Fruit fly (Drosophila melanogaster) whole organism, embryonic: ENCODE results near the gene CG9389.

Source experiments
- Atf3 ChIP-seq: fragments of 200-800 bp; sonication (Bioruptor generic); optimal IDR thresholded peaks from 3 replicates; lab custom pipeline; 2016; ENCODE audit warnings: missing biosample characterization, missing genetic modification characterization
- B-H2 ChIP-seq: fragments of 200-800 bp; sonication (Bioruptor generic); optimal IDR thresholded peaks from 2 replicates; lab custom pipeline; 2018; ENCODE audit warnings: missing biosample characterization, mild to moderate bottlenecking, missing genetic modification characterization
- CG11093 ChIP-seq: fragments of 200-800 bp; sonication (Bioruptor generic); IDR thresholded peaks from 3 replicates; pipeline ENCODE4 v1.3.6; 2022; ENCODE audit warnings: missing biosample characterization, missing genetic modification characterization
- CG12219 ChIP-seq: fragments of 200-800 bp; sonication (Bioruptor generic); optimal IDR thresholded peaks from 3 replicates; lab custom pipeline; 2018; ENCODE audit warnings: missing biosample characterization, mild to moderate bottlenecking, missing genetic modification characterization
- CG12769 ChIP-seq: fragments of 200-800 bp; sonication (Bioruptor generic); optimal IDR thresholded peaks from 2 replicates; lab custom pipeline; 2019; ENCODE audit warnings: missing biosample characterization, mild to moderate bottlenecking, missing genetic modification characterization, moderate library complexity
- CG13424 ChIP-seq: fragments of 200-800 bp; sonication (Bioruptor generic); optimal IDR thresholded peaks from 2 replicates; lab custom pipeline; 2019; ENCODE audit warnings: missing biosample characterization, mild to moderate bottlenecking, missing genetic modification characterization, moderate library complexity
- CG14965 ChIP-seq: fragments of 200-800 bp; sonication (Bioruptor generic); optimal IDR thresholded peaks from 2 replicates; lab custom pipeline; 2016; ENCODE audit warnings: missing biosample characterization, missing genetic modification characterization, borderline replicate concordance
- CG15073 ChIP-seq: fragments of 200-800 bp; sonication (Bioruptor generic); optimal IDR thresholded peaks from 2 replicates; lab custom pipeline; 2016; ENCODE audit warnings: missing biosample characterization, missing genetic modification characterization
- CG16815 ChIP-seq: fragments of 200-800 bp; sonication (Bioruptor generic); optimal IDR thresholded peaks from 3 replicates; lab custom pipeline; 2017; ENCODE audit warnings: missing biosample characterization, mild to moderate bottlenecking, missing genetic modification characterization
- CG18262 ChIP-seq: fragments of 200-800 bp; optimal IDR thresholded peaks from 3 replicates; lab custom pipeline; 2019; ENCODE audit warnings: missing biosample characterization, mild to moderate bottlenecking, missing genetic modification characterization, moderate library complexity
- CG30403 ChIP-seq: fragments of 200-800 bp; sonication (Bioruptor generic); optimal IDR thresholded peaks from 3 replicates; lab custom pipeline; 2016; ENCODE audit warnings: missing biosample characterization, missing genetic modification characterization
- CG4404 ChIP-seq: fragments of 200-800 bp; sonication (Bioruptor generic); IDR thresholded peaks from 2 replicates; pipeline ENCODE4 v1.3.6; 2022; ENCODE audit warnings: missing biosample characterization, missing genetic modification characterization
- CG7928 ChIP-seq: fragments of 200-800 bp; sonication (Bioruptor generic); optimal IDR thresholded peaks from 2 replicates; lab custom pipeline; 2017; ENCODE audit warnings: missing biosample characterization, mild to moderate bottlenecking, missing genetic modification characterization
- CG8290 ChIP-seq, 3 experiments: fragments of 200-800 bp; sonication (Bioruptor generic); optimal IDR thresholded peaks; 2 replicates each; lab custom pipeline; 2016 to 2019; ENCODE audit warnings: missing biosample characterization in 3 of 3, missing genetic modification characterization in 3 of 3, mild to moderate bottlenecking in 2 of 3, moderate library complexity in 1 of 3
- Dip3 ChIP-seq: fragments of 200-800 bp; sonication (Bioruptor generic); optimal IDR thresholded peaks from 3 replicates; lab custom pipeline; 2016; ENCODE audit warnings: missing biosample characterization, missing genetic modification characterization
- Hmx ChIP-seq: fragments of 200-800 bp; sonication (Bioruptor generic); optimal IDR thresholded peaks from 2 replicates; lab custom pipeline; 2016; ENCODE audit warnings: missing biosample characterization, missing genetic modification characterization
- Hr51 ChIP-seq, 2 experiments: fragments of 200-800 bp; sonication (Bioruptor generic); optimal IDR thresholded peaks; 2 replicates in 1 of 2; 3 replicates in 1 of 2; lab custom pipeline; 2016 to 2018; ENCODE audit warnings: missing biosample characterization in 2 of 2, missing genetic modification characterization in 2 of 2, mild to moderate bottlenecking in 1 of 2, moderate library complexity in 1 of 2
- Kr ChIP-seq: fragments of 200-800 bp; sonication (Bioruptor generic); optimal IDR thresholded peaks from 2 replicates; lab custom pipeline; 2017; ENCODE audit warnings: missing biosample characterization, mild to moderate bottlenecking, missing genetic modification characterization
- MBD-R2 ChIP-seq: fragments of 200-800 bp; sonication (Bioruptor generic); IDR thresholded peaks from 2 replicates; pipeline ENCODE4 v1.3.6; 2022; ENCODE audit warnings: missing biosample characterization, missing genetic modification characterization
- Opbp ChIP-seq: fragments of 200-800 bp; sonication (Bioruptor generic); IDR thresholded peaks from 3 replicates; pipeline ENCODE4 v1.3.6; 2022; ENCODE audit warnings: missing biosample characterization, missing genetic modification characterization; ENCODE audit not compliant: partially characterized antibody
- Optix ChIP-seq: fragments of 200-800 bp; sonication (Bioruptor generic); IDR thresholded peaks from 3 replicates; pipeline ENCODE4 v1.3.6; 2022; ENCODE audit warnings: missing biosample characterization, missing genetic modification characterization
- Rfx ChIP-seq: fragments of 200-800 bp; sonication (Bioruptor generic); IDR thresholded peaks from 2 replicates; pipeline ENCODE4 v1.3.6; 2022; ENCODE audit warnings: missing biosample characterization, missing genetic modification characterization
- Stat92E ChIP-seq, 3 experiments: fragments of >200 bp in 2 of 3; fragments of 200-800 bp in 1 of 3; sonication (Bioruptor generic) in 1 of 3; optimal IDR thresholded peaks; 2 replicates each; lab custom pipeline; 2017 to 2019; ENCODE audit warnings: missing biosample characterization in 3 of 3, missing genetic modification characterization in 3 of 3, mild to moderate bottlenecking in 1 of 3, moderate library complexity in 1 of 3
- Tbp ChIP-seq: fragments of >200 bp; optimal IDR thresholded peaks from 2 replicates; lab custom pipeline; 2018; ENCODE audit warnings: missing biosample characterization, missing genetic modification characterization
- btn ChIP-seq: fragments of 200-800 bp; sonication (Bioruptor generic); optimal IDR thresholded peaks from 2 replicates; lab custom pipeline; 2016; ENCODE audit warnings: missing biosample characterization, missing genetic modification characterization
- cg ChIP-seq: fragments of 200-800 bp; sonication (Bioruptor generic); optimal IDR thresholded peaks from 3 replicates; lab custom pipeline; 2019; ENCODE audit warnings: missing biosample characterization, mild to moderate bottlenecking, missing genetic modification characterization, moderate library complexity
- chinmo ChIP-seq: fragments of 200-800 bp; sonication (Bioruptor generic); IDR thresholded peaks from 4 replicates; pipeline ENCODE4 v1.3.6; 2022; ENCODE audit warnings: missing biosample characterization, missing genetic modification characterization; ENCODE audit not compliant: partially characterized antibody
- ci ChIP-seq: fragments of 200-800 bp; sonication (Bioruptor generic); IDR thresholded peaks from 3 replicates; pipeline ENCODE4 v1.3.6; 2022; ENCODE audit warnings: missing biosample characterization, missing genetic modification characterization
- ems ChIP-seq: fragments of 200-800 bp; sonication (Bioruptor generic); optimal IDR thresholded peaks from 3 replicates; lab custom pipeline; 2016; ENCODE audit warnings: missing biosample characterization, missing genetic modification characterization
- fru ChIP-seq: fragments of >200 bp; optimal IDR thresholded peaks from 2 replicates; lab custom pipeline; 2017
- gce ChIP-seq: fragments of 200-800 bp; sonication (Bioruptor generic); IDR thresholded peaks from 3 replicates; pipeline ENCODE4 v1.3.6; 2022; ENCODE audit warnings: missing biosample characterization, missing genetic modification characterization
- gro ChIP-seq: fragments of 200-800 bp; sonication (Bioruptor generic); optimal IDR thresholded peaks from 2 replicates; lab custom pipeline; 2016; ENCODE audit warnings: missing biosample characterization, missing genetic modification characterization
- hb ChIP-seq: fragments of 200-800 bp; sonication (Bioruptor generic); IDR thresholded peaks from 3 replicates; pipeline ENCODE4 v1.3.6; 2022; ENCODE audit warnings: missing biosample characterization, missing genetic modification characterization; ENCODE audit not compliant: partially characterized antibody
- kah ChIP-seq: fragments of 200-800 bp; sonication (Bioruptor generic); optimal IDR thresholded peaks from 2 replicates; lab custom pipeline; 2018; ENCODE audit warnings: missing biosample characterization, mild to moderate bottlenecking, missing genetic modification characterization
- lov ChIP-seq, 2 experiments: fragments of 200-800 bp in 1 of 2; fragments of >200 bp in 1 of 2; sonication (Bioruptor generic) in 1 of 2; IDR thresholded peaks in 1 of 2; optimal IDR thresholded peaks in 1 of 2; 2 replicates in 1 of 2; 3 replicates in 1 of 2; pipeline versions ENCODE4 v1.3.6 to Lab custom; 2017 to 2022; ENCODE audit warnings: missing biosample characterization in 1 of 2, missing genetic modification characterization in 1 of 2
- luna ChIP-seq: fragments of 200-800 bp; sonication (Bioruptor generic); optimal IDR thresholded peaks from 2 replicates; lab custom pipeline; 2016; ENCODE audit warnings: missing biosample characterization, missing genetic modification characterization
- mirr ChIP-seq: fragments of 200-800 bp; sonication (Bioruptor generic); optimal IDR thresholded peaks from 3 replicates; lab custom pipeline; 2018; ENCODE audit warnings: missing biosample characterization, mild to moderate bottlenecking, missing genetic modification characterization
- nerfin-1 ChIP-seq: fragments of 200-800 bp; sonication (Bioruptor generic); optimal IDR thresholded peaks from 3 replicates; lab custom pipeline; 2019; ENCODE audit warnings: missing biosample characterization, mild to moderate bottlenecking, missing genetic modification characterization, moderate library complexity
- oc ChIP-seq: fragments of 200-800 bp; sonication (Bioruptor generic); optimal IDR thresholded peaks from 2 replicates; lab custom pipeline; 2018; ENCODE audit warnings: missing biosample characterization, mild to moderate bottlenecking, missing genetic modification characterization, moderate library complexity
- pan ChIP-seq, 4 experiments: fragments of >200 bp in 3 of 4; fragments of 200-800 bp in 1 of 4; sonication (Bioruptor generic) in 1 of 4; optimal IDR thresholded peaks in 3 of 4; IDR thresholded peaks in 1 of 4; 2 replicates each; pipeline versions ENCODE4 v1.3.6 to Lab custom; 2017 to 2022; ENCODE audit warnings: missing biosample characterization in 2 of 4, missing genetic modification characterization in 2 of 4, mixed read lengths in 1 of 4
- pita ChIP-seq: fragments of 200-800 bp; sonication (Bioruptor generic); optimal IDR thresholded peaks from 2 replicates; lab custom pipeline; 2017; ENCODE audit warnings: missing biosample characterization, mild to moderate bottlenecking, missing genetic modification characterization
- sd ChIP-seq: fragments of 200-800 bp; sonication (Bioruptor generic); optimal IDR thresholded peaks from 3 replicates; lab custom pipeline; 2018; ENCODE audit warnings: missing biosample characterization, mild to moderate bottlenecking, missing genetic modification characterization, moderate library complexity
- sim ChIP-seq: fragments of 200-800 bp; sonication (Bioruptor generic); IDR thresholded peaks from 2 replicates; pipeline ENCODE4 v1.3.6; 2022; ENCODE audit warnings: missing biosample characterization, missing genetic modification characterization
- sisA ChIP-seq: fragments of 200-800 bp; sonication (Bioruptor generic); IDR thresholded peaks from 2 replicates; pipeline ENCODE4 v1.3.6; 2022; ENCODE audit warnings: missing biosample characterization, missing genetic modification characterization
- tgo ChIP-seq: fragments of 200-800 bp; sonication (Bioruptor generic); IDR thresholded peaks from 3 replicates; pipeline ENCODE4 v1.3.6; 2022; ENCODE audit warnings: missing biosample characterization, missing genetic modification characterization
- tup ChIP-seq: fragments of 200-800 bp; sonication (Bioruptor generic); optimal IDR thresholded peaks from 2 replicates; lab custom pipeline; 2016; ENCODE audit warnings: missing biosample characterization, mild to moderate bottlenecking, missing genetic modification characterization, moderate library complexity

CG9389 gene

dm6 chr3L:21290336-21290735 is 20.0 kb upstream of the CG9389 start:
- TF ChIP-seq Tbp (GFP tag; lab: Kevin White, UChicago) (no peak), cg (no peak), gro (GFP tag; lab: Kevin White, UChicago) (peak; percentile 10), oc (peak; percentile 23), CG12769 (tag; lab: Kevin White, UChicago) (peak; percentile 6), sd (peak; percentile 81)

DNA sequence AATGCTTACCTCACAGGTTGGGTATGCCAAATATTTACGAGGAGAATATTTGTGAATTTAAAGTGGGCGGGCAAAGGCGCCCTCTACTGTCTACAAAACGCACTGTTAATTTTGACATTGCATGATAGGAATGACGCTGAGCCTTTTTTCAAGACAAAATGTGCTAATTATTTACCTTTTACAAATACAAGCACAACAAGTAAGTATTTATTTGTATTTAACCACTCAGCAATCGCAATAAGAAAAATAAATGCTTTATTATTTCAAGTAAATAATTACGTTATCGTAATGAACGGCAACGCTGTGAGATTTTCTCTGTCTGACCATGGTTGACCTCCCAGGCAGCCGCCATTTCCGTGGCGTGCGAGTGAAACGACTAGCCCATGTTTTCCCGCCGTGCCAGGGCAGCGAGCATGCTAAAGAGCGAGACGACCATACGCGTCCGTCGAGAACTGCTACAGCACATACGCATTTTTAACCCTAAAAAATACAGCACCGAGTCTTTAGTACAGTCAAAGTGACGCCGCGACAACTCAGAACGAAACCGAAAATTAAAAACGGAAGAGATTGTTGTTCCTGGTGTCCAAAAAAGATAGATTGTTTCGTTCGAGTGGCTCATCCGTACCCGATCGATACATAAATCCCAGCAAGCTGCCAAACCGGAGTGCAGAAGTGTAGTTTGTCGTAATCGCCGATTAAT is 15.4 kb upstream of the CG9389 start, which contains the start of the genes CG12974 and pzg:
CG12974 (minus strand) TSS at position 324 of the 700 bp plus-strand sequence.
pzg (plus strand) TSS at position 461 of the 700 bp plus-strand sequence.
- TF ChIP-seq hb (peak; percentile 87), ci (GFP tag; lab: Robert Waterston, UW) (peak; percentile 88), Rfx (peak; percentile 92), CG16815 (GFP tag; lab: Kevin White, UChicago) (peak; percentile 85), fru (lab: Kevin White, UChicago) (no peak), sim (GFP tag; lab: Robert Waterston, UW) (0 out of 2 replicates have a peak, but pooled peaks have one; percentile 44), Hr51 (GFP tag; optimal IDR thresholded peaks at IDR 0.05; lab: Kevin White, UChicago) (peak; percentile 55 to 85), Stat92E (GFP tag; optimal IDR thresholded peaks at IDR 0.05; lab: Kevin White, UChicago) (peak in 1 of 3 experiments; percentile 32), CG30403 (peak; percentile 93), sisA (peak; percentile 95), pita (GFP tag; lab: Kevin White, UChicago) (no peak), Kr (peak; percentile 89), Hmx (no peak), Dip3 (peak; percentile 80), CG12219 (peak; percentile 19), ems (GFP tag; lab: Kevin White, UChicago) (peak; percentile 63), mirr (no peak), CG8290 (GFP tag; optimal IDR thresholded peaks at IDR 0.05; lab: Kevin White, UChicago) (peak; percentile 34), CG8290 (tag; optimal IDR thresholded peaks at IDR 0.05; lab: Kevin White, UChicago) (peak; percentile 51 to 76), CG14965 (GFP tag; lab: Kevin White, UChicago) (no peak), tgo (GFP tag; lab: Robert Waterston, UW) (peak; percentile 86), gce (no peak), chinmo (GFP tag; lab: Robert Waterston, UW) (0 out of 4 replicates have a peak, but pooled peaks have one; percentile 45), CG18262 (tag; lab: Kevin White, UChicago) (peak; percentile 76), luna (GFP tag; lab: Kevin White, UChicago) (peak; percentile 19), MBD-R2 (GFP tag; lab: Robert Waterston, UW) (peak; percentile 72; the same call in 1 of the 2 replicates), Optix (peak; percentile 83; the same call in 2 of the 3 replicates), kah (GFP tag; lab: Kevin White, UChicago) (peak; percentile 38), lov (optimal IDR thresholded peaks at IDR 0.05; lab: Kevin White, UChicago) (no peak), lov (GFP tag; IDR thresholded peaks at IDR 0.05; lab: Robert Waterston, UW) (peak; percentile 81; the same call in 2 of the 3 replicates), CG7928 (GFP tag; lab: Kevin White, UChicago) (peak; percentile 69), btn (no peak), pan (optimal IDR thresholded peaks at IDR 0.05; lab: Kevin White, UChicago) (no peak), pan (GFP tag; optimal IDR thresholded peaks at IDR 0.05 in 1 of 2, IDR thresholded peaks at IDR 0.05 in 1 of 2) (peak in 1 of 2 experiments; percentile 79), CG4404 (GFP tag; lab: Robert Waterston, UW) (peak; percentile 95), B-H2 (GFP tag; lab: Kevin White, UChicago) (peak; percentile 81), CG13424 (tag; lab: Kevin White, UChicago) (peak; percentile 96), nerfin-1 (peak; percentile 78), Atf3 (GFP tag; lab: Kevin White, UChicago) (peak; percentile 55), CG15073 (no peak), Opbp (peak; percentile 80), tup (peak; percentile 47), CG11093 (GFP tag; lab: Robert Waterston, UW) (peak; percentile 71; the same call in 2 of the 3 replicates)
